Worm (Caenorhabditis elegans): ENCODE results near the gene F56D5.3.

The F56D5.3 gene

ce11 chrIV:9438753-9439152 is 41.4 kb downstream of the F56D5.3 start (continued):
- TF ChIP-seq ztf-3 (GFP tag; optimal IDR thresholded peaks at IDR 0.05): no peak
- no peak for TF ChIP-seq egl-18 (GFP tag; IDR thresholded peaks at IDR 0.05)
- no peak for TF ChIP-seq Y79H2A.3 (GFP tag; conservative IDR thresholded peaks at IDR 0.05)
- 0 out of 2 replicates have a peak, but pooled peaks have one; percentile 28 for TF ChIP-seq let-526 (GFP tag; IDR thresholded peaks at IDR 0.05)
- TF ChIP-seq Y53F4B.3 (GFP tag; IDR thresholded peaks at IDR 0.05): no peak
- TF ChIP-seq tlf-1 (GFP tag; optimal IDR thresholded peaks at IDR 0.05): peak; percentile 86
- TF ChIP-seq dpl-1 (GFP tag; optimal IDR thresholded peaks at IDR 0.05): no peak
- peak; percentile 32 for TF ChIP-seq die-1 (tag; optimal IDR thresholded peaks at IDR 0.05)
- peak; percentile 88 for TF ChIP-seq Y95B8A.8 (GFP tag; IDR thresholded peaks at IDR 0.05)
- peak; percentile 76 for TF ChIP-seq lin-26 (GFP tag; IDR thresholded peaks at IDR 0.05)
- TF ChIP-seq ekl-4 (GFP tag; IDR thresholded peaks at IDR 0.05): peak; percentile 78; the same call in 1 of the 2 replicates
- peak; percentile 24 for TF ChIP-seq snpc-1.3 (tag; optimal IDR thresholded peaks at IDR 0.05; ENCODE audit: insufficient read depth)
- no peak for TF ChIP-seq F57A8.1 (GFP tag; optimal IDR thresholded peaks at IDR 0.05)
- no peak for TF ChIP-seq madf-8 (GFP tag; conservative IDR thresholded peaks at IDR 0.05)
- TF ChIP-seq cebp-1 (GFP tag; IDR thresholded peaks at IDR 0.05): no peak
- TF ChIP-seq cebp-1 (tag; optimal IDR thresholded peaks at IDR 0.05): peak; percentile 34
- peak; percentile 30; the same call in 1 of the 2 replicates for TF ChIP-seq hmg-1.2 (GFP tag; IDR thresholded peaks at IDR 0.05)
- no peak for TF ChIP-seq rec-8 (tag; optimal IDR thresholded peaks at IDR 0.05)
- peak; percentile 62 for TF ChIP-seq him-1 (tag; optimal IDR thresholded peaks at IDR 0.05)
- TF ChIP-seq attf-6 (GFP tag; IDR thresholded peaks at IDR 0.05): peak; percentile 77
- peak; percentile 83 for TF ChIP-seq Y56A3A.18 (GFP tag; IDR thresholded peaks at IDR 0.05)
- peak; percentile 49; the same call in 1 of the 2 replicates for TF ChIP-seq hsf-1 (GFP tag; IDR thresholded peaks at IDR 0.05)
- TF ChIP-seq B0336.3 (GFP tag; IDR thresholded peaks at IDR 0.05): peak; percentile 93
- TF ChIP-seq hlh-12 (tag; optimal IDR thresholded peaks at IDR 0.05): no peak
- TF ChIP-seq C17E4.6 (GFP tag; IDR thresholded peaks at IDR 0.05): no peak
- TF ChIP-seq ceh-40 (GFP tag; IDR thresholded peaks at IDR 0.05): no peak
- peak; percentile 82 for TF ChIP-seq Y53G8AR.9 (GFP tag; conservative IDR thresholded peaks at IDR 0.05)

ce11 chrIV:9440880-9441336 is 43.5 kb downstream of the F56D5.3 start, which contains the start of gene idh-1:
Gene idh-1 (minus strand): TSS chrIV:9441107.
- TF ChIP-seq Y56A3A.18 (GFP tag; IDR thresholded peaks at IDR 0.05) (peak; percentile 37; the same call in 1 of the 2 replicates), Y53G8AR.9 (GFP tag; conservative IDR thresholded peaks at IDR 0.05) (no peak), dox-1 (GFP tag; IDR thresholded peaks at IDR 0.05) (peak; percentile 64; the same call in 1 of the 2 replicates), bed-1 (GFP tag; IDR thresholded peaks at IDR 0.05) (no peak), ceh-40 (GFP tag; IDR thresholded peaks at IDR 0.05) (no peak), B0261.1 (tag; optimal IDR thresholded peaks at IDR 0.05) (no peak), unc-62 (GFP tag; optimal IDR thresholded peaks at IDR 0.05) (no peak), efl-1 (GFP tag; optimal IDR thresholded peaks at IDR 0.05) (peak; percentile 95), rcor-1 (GFP tag; IDR thresholded peaks at IDR 0.05) (0 out of 2 replicates have a peak, but pooled peaks have one; percentile 19), cebp-1 (GFP tag; IDR thresholded peaks at IDR 0.05) (no peak), cebp-1 (tag; optimal IDR thresholded peaks at IDR 0.05) (peak; percentile 36), dpl-1 (GFP tag; optimal IDR thresholded peaks at IDR 0.05) (peak; percentile 88), madf-3 (GFP tag; IDR thresholded peaks at IDR 0.05) (0 out of 2 replicates have a peak, but pooled peaks have one; percentile 55), tbx-9 (tag; optimal IDR thresholded peaks at IDR 0.05; ENCODE audit: borderline replicate concordance) (peak; percentile 23), ZK185.1 (tag; optimal IDR thresholded peaks at IDR 0.05; ENCODE audit: poor library complexity, severe bottlenecking) (no peak), lin-26 (GFP tag; IDR thresholded peaks at IDR 0.05) (no peak), let-526 (GFP tag; IDR thresholded peaks at IDR 0.05) (no peak), ceh-100 (GFP tag; IDR thresholded peaks at IDR 0.05) (peak; percentile 19; the same call in 1 of the 2 replicates), ceh-91 (GFP tag; IDR thresholded peaks at IDR 0.05) (peak; percentile 85), mcd-1 (GFP tag; IDR thresholded peaks at IDR 0.05) (peak; percentile 68), xnd-1 (tag; optimal IDR thresholded peaks at IDR 0.05) (peak; percentile 77), rpc-1 (optimal IDR thresholded peaks at IDR 0.05) (no peak), rpc-1 (tag; optimal IDR thresholded peaks at IDR 0.05) (no peak), zim-3 (tag; optimal IDR thresholded peaks at IDR 0.05) (peak; percentile 42), T26A5.8 (tag; optimal IDR thresholded peaks at IDR 0.05) (no peak), lin-40 (tag; optimal IDR thresholded peaks at IDR 0.05) (no peak), snpc-3.4 (tag; optimal IDR thresholded peaks at IDR 0.05) (peak; percentile 75), tbp1 (GFP tag; optimal IDR thresholded peaks at IDR 0.05) (peak; percentile 53), tlf-1 (GFP tag; optimal IDR thresholded peaks at IDR 0.05) (peak; percentile 75)

Data from whole organism, young adult.